Fruit fly (Drosophila melanogaster): ENCODE data around the gene Cyt-c1L.

The Cyt-c1L gene

dm6 chr3R:29214982-29215533, 11.1 kb upstream of the Cyt-c1L start (continued):
- TF ChIP-seq Mio (GFP tag; optimal IDR thresholded peaks at IDR 0.05) (no peak), GATAd (GFP tag; optimal IDR thresholded peaks at IDR 0.05) (no peak), foxo (GFP tag; optimal IDR thresholded peaks at IDR 0.05) (peak; percentile 21 to 57), lola (GFP tag; optimal IDR thresholded peaks at IDR 0.05) (no peak), Hnf4 (GFP tag; optimal IDR thresholded peaks at IDR 0.05) (peak; percentile 34), brk (GFP tag; optimal IDR thresholded peaks at IDR 0.05) (peak; percentile 70), sage (GFP tag; optimal IDR thresholded peaks at IDR 0.05) (peak; percentile 63), ey (GFP tag; optimal IDR thresholded peaks at IDR 0.05) (no peak), HLH106 (tag; optimal IDR thresholded peaks at IDR 0.05) (peak; percentile 6)

DNA sequence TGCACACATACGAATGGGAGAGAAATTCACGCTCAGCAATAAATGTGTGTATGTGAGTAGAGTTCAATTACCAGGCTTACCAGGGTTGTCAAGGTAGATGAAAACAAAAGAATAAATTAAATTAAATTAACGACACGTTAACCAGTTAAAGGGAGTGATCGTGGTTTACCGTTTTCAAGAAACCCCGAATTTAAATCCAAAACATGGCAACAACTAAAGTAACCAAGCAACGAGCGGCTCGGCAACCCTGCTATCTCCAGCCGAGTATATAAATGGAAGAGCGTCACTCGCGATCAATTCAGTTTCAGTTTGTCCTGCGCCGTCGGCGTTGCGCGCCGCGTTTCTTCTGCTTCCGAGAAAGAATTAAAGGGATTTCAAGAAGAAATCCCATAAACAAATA, 10.3 kb upstream of the Cyt-c1L start:
- TF ChIP-seq dl (GFP tag; optimal IDR thresholded peaks at IDR 0.05; ENCODE audit: insufficient read depth in 1 of 2, partially characterized antibody in 2 of 2) (no peak), Dif (GFP tag; optimal IDR thresholded peaks at IDR 0.05; ENCODE audit: partially characterized antibody) (no peak), h (GFP tag; optimal IDR thresholded peaks at IDR 0.05) (peak; percentile 100), woc (GFP tag; optimal IDR thresholded peaks at IDR 0.05) (peak; percentile 99), brk (GFP tag; optimal IDR thresholded peaks at IDR 0.05) (peak; percentile 98), Abd-B (GFP tag; optimal IDR thresholded peaks at IDR 0.05) (no peak), Hr83 (GFP tag; optimal IDR thresholded peaks at IDR 0.05; ENCODE audit: poor library complexity, severe bottlenecking) (peak; percentile 99), Vsx2 (GFP tag; optimal IDR thresholded peaks at IDR 0.05; ENCODE audit: partially characterized antibody) (no peak), sv (GFP tag; optimal IDR thresholded peaks at IDR 0.05) (peak; percentile 99), CG9705 (GFP tag; optimal IDR thresholded peaks at IDR 0.05) (peak; percentile 100), dmrt93B (GFP tag; optimal IDR thresholded peaks at IDR 0.05) (peak; percentile 99), fru (GFP tag; optimal IDR thresholded peaks at IDR 0.05) (peak; percentile 100), Mio (GFP tag; optimal IDR thresholded peaks at IDR 0.05) (peak; percentile 97), Rel (GFP tag; optimal IDR thresholded peaks at IDR 0.05) (peak; percentile 100), Rel (tag; optimal IDR thresholded peaks at IDR 0.05) (peak; percentile 98), psq (GFP tag; optimal IDR thresholded peaks at IDR 0.05) (peak; percentile 99), CrebA (GFP tag; optimal IDR thresholded peaks at IDR 0.05; ENCODE audit: borderline replicate concordance) (peak; percentile 99), usp (GFP tag; optimal IDR thresholded peaks at IDR 0.05) (no peak), Sp1 (GFP tag; optimal IDR thresholded peaks at IDR 0.05) (peak; percentile 100), Hr78 (GFP tag; optimal IDR thresholded peaks at IDR 0.05) (no peak), ey (GFP tag; optimal IDR thresholded peaks at IDR 0.05) (peak; percentile 100), lola (GFP tag; optimal IDR thresholded peaks at IDR 0.05) (no peak), CG32264 (GFP tag; optimal IDR thresholded peaks at IDR 0.05) (peak; percentile 99), br (GFP tag; optimal IDR thresholded peaks at IDR 0.05) (peak; percentile 100), dsf (GFP tag; optimal IDR thresholded peaks at IDR 0.05; ENCODE audit: borderline replicate concordance) (peak; percentile 97), rgr (GFP tag; optimal IDR thresholded peaks at IDR 0.05) (peak; percentile 100), HLH106 (tag; optimal IDR thresholded peaks at IDR 0.05) (peak; percentile 100), pan (optimal IDR thresholded peaks at IDR 0.05) (no peak), Dfd (GFP tag; optimal IDR thresholded peaks at IDR 0.05) (no peak), sage (GFP tag; optimal IDR thresholded peaks at IDR 0.05) (peak; percentile 99), OdsH (GFP tag; optimal IDR thresholded peaks at IDR 0.05) (peak; percentile 100), Jra (GFP tag; optimal IDR thresholded peaks at IDR 0.05) (peak; percentile 99), jim (GFP tag; optimal IDR thresholded peaks at IDR 0.05) (peak; percentile 87), Myc (optimal IDR thresholded peaks at IDR 0.05) (no peak), Hnf4 (GFP tag; optimal IDR thresholded peaks at IDR 0.05) (peak; percentile 100), foxo (GFP tag; optimal IDR thresholded peaks at IDR 0.05) (peak; percentile 99 to 100), tai (GFP tag; optimal IDR thresholded peaks at IDR 0.05) (no peak), N (GFP tag; optimal IDR thresholded peaks at IDR 0.05) (peak; percentile 45), GATAd (GFP tag; optimal IDR thresholded peaks at IDR 0.05) (peak; percentile 99)
